Fruit fly (Drosophila melanogaster): ENCODE data around the gene CG7632.

Gene CG7632

DNA sequence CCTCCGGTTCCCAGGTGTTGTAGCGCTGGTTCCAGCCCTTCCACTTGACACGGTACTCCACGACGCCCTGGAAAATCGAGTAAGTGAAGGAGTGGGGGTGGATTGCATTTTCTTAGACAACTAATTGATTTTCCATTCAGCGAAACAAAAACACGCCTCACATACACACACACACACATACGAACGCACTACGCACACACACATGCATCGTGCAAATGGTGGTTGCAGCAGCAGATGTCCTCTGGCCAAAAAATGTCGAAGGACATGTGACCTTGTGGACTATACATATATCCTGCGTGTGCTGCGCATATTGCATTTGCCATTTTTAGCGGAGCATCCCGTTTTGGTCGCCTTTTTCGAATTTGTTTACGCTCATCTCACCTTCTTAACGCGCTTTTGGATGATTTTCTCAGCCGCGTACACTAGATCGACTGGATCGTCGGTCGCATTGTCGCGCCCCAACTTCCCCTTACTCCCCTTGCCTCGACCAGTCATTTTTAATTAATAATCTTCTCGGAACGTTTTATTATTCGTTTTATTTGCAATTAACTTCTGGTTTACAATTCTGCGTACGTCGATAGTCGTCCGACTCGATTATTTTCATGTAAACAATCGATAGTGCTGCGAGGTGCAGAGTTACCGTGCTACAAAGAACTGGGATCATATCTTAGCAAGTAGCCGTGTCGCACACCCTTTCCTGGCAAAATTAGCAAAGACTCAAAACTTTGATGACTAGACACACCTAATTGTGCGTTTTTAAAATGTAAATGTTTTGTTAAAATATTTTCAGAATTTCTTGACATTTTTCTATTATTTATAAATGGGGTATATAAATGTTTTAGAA is 13.1 kb downstream of the CG7632 start, which contains the start of gene Pc (continued):
- peak in 1 of 2 experiments; percentile 44 for TF ChIP-seq Hr51 (GFP tag; optimal IDR thresholded peaks at IDR 0.05)
- TF ChIP-seq Gsc (GFP tag; IDR thresholded peaks at IDR 0.05) = no peak
- TF ChIP-seq Ets65A (GFP tag) = peak; percentile 4
- no peak for TF ChIP-seq Adf1 (GFP tag; IDR thresholded peaks at IDR 0.05)
- peak; percentile 78 for TF ChIP-seq zen (tag; optimal IDR thresholded peaks at IDR 0.05)
- no peak for TF ChIP-seq Hr39 (optimal IDR thresholded peaks at IDR 0.05)
- TF ChIP-seq Sox102F (GFP tag; optimal IDR thresholded peaks at IDR 0.05) = no peak
- TF ChIP-seq CG4854 (GFP tag; optimal IDR thresholded peaks at IDR 0.05) = peak; percentile 25
- TF ChIP-seq wdn (GFP tag; IDR thresholded peaks at IDR 0.05) = peak; percentile 26; the same call in 1 of the 2 replicates
- no peak for TF ChIP-seq tap (tag; optimal IDR thresholded peaks at IDR 0.05)
- TF ChIP-seq ato (GFP tag; IDR thresholded peaks at IDR 0.05; ENCODE audit: partially characterized antibody) = peak; percentile 72; the same call in 1 of the 2 replicates
- TF ChIP-seq Ssrp (tag; optimal IDR thresholded peaks at IDR 0.05) = peak; percentile 13
- no peak for TF ChIP-seq CG13775 (GFP tag; optimal IDR thresholded peaks at IDR 0.05)
- TF ChIP-seq CG10366 (GFP tag; IDR thresholded peaks at IDR 0.05) = no peak
- peak; percentile 65 for TF ChIP-seq Sin3A (optimal IDR thresholded peaks at IDR 0.05)
- peak; percentile 92 for TF ChIP-seq BEAF-32 (GFP tag; optimal IDR thresholded peaks at IDR 0.05)
- peak; percentile 39 for TF ChIP-seq CG2120 (GFP tag; optimal IDR thresholded peaks at IDR 0.05)
- TF ChIP-seq Doc2 (GFP tag; IDR thresholded peaks at IDR 0.05) = no peak
- TF ChIP-seq trem (tag; optimal IDR thresholded peaks at IDR 0.05) = peak; percentile 73
- TF ChIP-seq CG2712 (tag; optimal IDR thresholded peaks at IDR 0.05) = peak; percentile 79
- no peak for TF ChIP-seq GATAe (GFP tag; conservative IDR thresholded peaks at IDR 0.05)
- TF ChIP-seq CG7839 (tag; optimal IDR thresholded peaks at IDR 0.05) = peak; percentile 9
- peak; percentile 91 for TF ChIP-seq Lhr (GFP tag; optimal IDR thresholded peaks at IDR 0.05)
- no peak for TF ChIP-seq nom (GFP tag; optimal IDR thresholded peaks at IDR 0.05)
- TF ChIP-seq CG30020 (tag; optimal IDR thresholded peaks at IDR 0.05) = peak; percentile 82
- peak; percentile 34 for TF ChIP-seq sima (GFP tag; optimal IDR thresholded peaks at IDR 0.05)
- no peak for TF ChIP-seq CG14965 (GFP tag; optimal IDR thresholded peaks at IDR 0.05; ENCODE audit: borderline replicate concordance)
- TF ChIP-seq Bgb (GFP tag; IDR thresholded peaks at IDR 0.05; ENCODE audit: partially characterized antibody) = peak; percentile 93
- no peak for TF ChIP-seq CG17568 (GFP tag; optimal IDR thresholded peaks at IDR 0.05)
- TF ChIP-seq CG15601 (tag; optimal IDR thresholded peaks at IDR 0.05) = peak; percentile 32
- no peak for TF ChIP-seq gcm (GFP tag; optimal IDR thresholded peaks at IDR 0.05)
- TF ChIP-seq CG13287 (GFP tag; IDR thresholded peaks at IDR 0.05; ENCODE audit: partially characterized antibody) = peak; percentile 89
- peak in 1 of 3 experiments; percentile 20 for TF ChIP-seq lola (GFP tag; optimal IDR thresholded peaks at IDR 0.05)
- TF ChIP-seq twi (tag; optimal IDR thresholded peaks at IDR 0.05) = peak; percentile 61
- peak; percentile 4 for TF ChIP-seq CG9609 (GFP tag; optimal IDR thresholded peaks at IDR 0.05)
- TF ChIP-seq pros (GFP tag; optimal IDR thresholded peaks at IDR 0.05) = peak; percentile 60
- peak; percentile 64 for TF ChIP-seq E2f2 (GFP tag; IDR thresholded peaks at IDR 0.05)
- peak; percentile 76 for TF ChIP-seq Doc3 (GFP tag; IDR thresholded peaks at IDR 0.05; ENCODE audit: partially characterized antibody)
- TF ChIP-seq YL-1 (GFP tag; optimal IDR thresholded peaks at IDR 0.05) = peak; percentile 67
- peak; percentile 65 for TF ChIP-seq hbn (GFP tag; IDR thresholded peaks at IDR 0.05; ENCODE audit: partially characterized antibody)
- peak; percentile 1 for TF ChIP-seq Dad (GFP tag; optimal IDR thresholded peaks at IDR 0.05)
- no peak for TF ChIP-seq danr (GFP tag; IDR thresholded peaks at IDR 0.05)
- peak; percentile 57 for TF ChIP-seq CG17186 (GFP tag; optimal IDR thresholded peaks at IDR 0.05)
- TF ChIP-seq CG14710 (tag; optimal IDR thresholded peaks at IDR 0.05) = peak; percentile 74
- TF ChIP-seq gro (GFP tag; optimal IDR thresholded peaks at IDR 0.05) = peak; percentile 63
- no peak for TF ChIP-seq lab (GFP tag; optimal IDR thresholded peaks at IDR 0.05)
- TF ChIP-seq her (GFP tag; optimal IDR thresholded peaks at IDR 0.05) = peak; percentile 12
- no peak for TF ChIP-seq salm (tag; optimal IDR thresholded peaks at IDR 0.05)
